Fruit fly (Drosophila melanogaster): ENCODE data around the gene Svip.
A peak's percentile ranks its signal among the peaks of the same experiment; 100 is the strongest.

Svip gene

DNA sequence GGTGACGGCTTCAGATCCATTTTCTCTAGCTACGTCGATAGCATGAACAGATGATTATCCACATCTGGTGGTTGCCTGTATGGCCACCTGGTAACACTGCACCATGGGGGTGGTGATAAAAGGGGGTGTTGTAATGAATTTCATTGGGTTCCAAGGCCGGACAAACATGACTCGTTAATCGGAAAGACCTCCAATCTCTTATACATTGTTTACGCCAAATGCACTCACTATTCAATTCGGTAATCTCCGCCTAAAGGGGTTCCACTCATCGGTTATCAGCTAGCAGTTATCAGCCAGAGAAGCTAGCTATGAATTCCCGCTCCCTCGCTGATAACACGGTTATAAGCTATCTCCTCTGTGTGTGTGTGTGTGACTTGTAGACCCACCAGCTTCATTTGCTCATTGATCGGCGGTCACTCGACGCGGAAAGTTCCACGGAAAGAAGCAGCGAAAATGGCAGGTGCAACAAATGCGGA lies 1.5 kb downstream of the Svip start, which contains the start of gene Pdxk (continued):
- TF ChIP-seq ERR (GFP tag; optimal IDR thresholded peaks at IDR 0.05) (peak; percentile 19), sna (GFP tag; IDR thresholded peaks at IDR 0.05; ENCODE audit: partially characterized antibody) (0 out of 2 replicates have a peak, but pooled peaks have one; percentile 34), nau (GFP tag; optimal IDR thresholded peaks at IDR 0.05) (peak; percentile 46), Nf-YA (GFP tag; IDR thresholded peaks at IDR 0.05) (no peak), amos (GFP tag; IDR thresholded peaks at IDR 0.05; ENCODE audit: partially characterized antibody) (0 out of 2 replicates have a peak, but pooled peaks have one; percentile 24), CrebB (tag; optimal IDR thresholded peaks at IDR 0.05) (peak; percentile 45), Vsx1 (GFP tag; optimal IDR thresholded peaks at IDR 0.05) (no peak), Rfx (GFP tag; IDR thresholded peaks at IDR 0.05) (peak; percentile 43; the same call in 1 of the 2 replicates), da (GFP tag; optimal IDR thresholded peaks at IDR 0.05) (no peak), her (GFP tag; optimal IDR thresholded peaks at IDR 0.05) (no peak), CG8290 (GFP tag; optimal IDR thresholded peaks at IDR 0.05) (no peak), CG8290 (tag; optimal IDR thresholded peaks at IDR 0.05) (peak in 1 of 2 experiments; percentile 67), otp (GFP tag; IDR thresholded peaks at IDR 0.05) (no peak), CG13894 (tag; optimal IDR thresholded peaks at IDR 0.05) (peak; percentile 26), CG3281 (GFP tag; optimal IDR thresholded peaks at IDR 0.05) (peak; percentile 20), Jarid2 (GFP tag; optimal IDR thresholded peaks at IDR 0.05) (peak; percentile 24), BEAF-32 (GFP tag; optimal IDR thresholded peaks at IDR 0.05) (peak; percentile 38), Hand (GFP tag; optimal IDR thresholded peaks at IDR 0.05) (no peak), Gsc (GFP tag; IDR thresholded peaks at IDR 0.05) (no peak), mam (GFP tag; optimal IDR thresholded peaks at IDR 0.05) (peak; percentile 10), emc (GFP tag; optimal IDR thresholded peaks at IDR 0.05) (no peak), kay (GFP tag; optimal IDR thresholded peaks at IDR 0.05) (peak; percentile 34), Sin3A (optimal IDR thresholded peaks at IDR 0.05) (no peak), gce (GFP tag; IDR thresholded peaks at IDR 0.05) (peak; percentile 46; the same call in 1 of the 3 replicates), CG10543 (GFP tag; optimal IDR thresholded peaks at IDR 0.05) (peak; percentile 94), luna (GFP tag; optimal IDR thresholded peaks at IDR 0.05) (no peak), B-H2 (GFP tag; optimal IDR thresholded peaks at IDR 0.05) (no peak), CG11696 (GFP tag; IDR thresholded peaks at IDR 0.05) (no peak), fd64A (GFP tag; optimal IDR thresholded peaks at IDR 0.05) (peak; percentile 40), cg (GFP tag; optimal IDR thresholded peaks at IDR 0.05) (peak; percentile 74), Dfd (GFP tag; optimal IDR thresholded peaks at IDR 0.05) (no peak), sim (GFP tag; IDR thresholded peaks at IDR 0.05) (no peak), grn (GFP tag; optimal IDR thresholded peaks at IDR 0.05) (peak; percentile 71), CG16813 (GFP tag; IDR thresholded peaks at IDR 0.05; ENCODE audit: partially characterized antibody) (0 out of 3 replicates have a peak, but pooled peaks have one; percentile 19), CG12391 (tag; optimal IDR thresholded peaks at IDR 0.05) (peak; percentile 31), chn (GFP tag; optimal IDR thresholded peaks at IDR 0.05) (peak; percentile 59), CG15514 (GFP tag; optimal IDR thresholded peaks at IDR 0.05) (peak; percentile 92), CG5953 (GFP tag; IDR thresholded peaks at IDR 0.05) (no peak), Fer3 (tag; optimal IDR thresholded peaks at IDR 0.05) (peak; percentile 22), tll (GFP tag; optimal IDR thresholded peaks at IDR 0.05) (no peak), kni (GFP tag; optimal IDR thresholded peaks at IDR 0.05) (peak; percentile 44), p53 (GFP tag; optimal IDR thresholded peaks at IDR 0.05) (no peak), gsb-n (tag; optimal IDR thresholded peaks at IDR 0.05) (no peak), odd (GFP tag; optimal IDR thresholded peaks at IDR 0.05) (peak; percentile 53), CG12659 (GFP tag; optimal IDR thresholded peaks at IDR 0.05) (peak; percentile 47), chm (GFP tag; IDR thresholded peaks at IDR 0.05) (0 out of 2 replicates have a peak, but pooled peaks have one; percentile 11), CG4820 (GFP tag; optimal IDR thresholded peaks at IDR 0.05) (no peak), D19A (tag; optimal IDR thresholded peaks at IDR 0.05) (no peak), gro (GFP tag; optimal IDR thresholded peaks at IDR 0.05) (peak; percentile 0), Taf1 (GFP tag; IDR thresholded peaks at IDR 0.05) (no peak), Meics (GFP tag; optimal IDR thresholded peaks at IDR 0.05) (no peak)
